Worm (Caenorhabditis elegans): ENCODE measurements around the gene C33C12.12.
"Not testable (repeated sequence)": the region's sequence is repeated elsewhere in the genome, so short reads cannot be mapped to it uniquely, and the experiment has no call there.

DNA sequence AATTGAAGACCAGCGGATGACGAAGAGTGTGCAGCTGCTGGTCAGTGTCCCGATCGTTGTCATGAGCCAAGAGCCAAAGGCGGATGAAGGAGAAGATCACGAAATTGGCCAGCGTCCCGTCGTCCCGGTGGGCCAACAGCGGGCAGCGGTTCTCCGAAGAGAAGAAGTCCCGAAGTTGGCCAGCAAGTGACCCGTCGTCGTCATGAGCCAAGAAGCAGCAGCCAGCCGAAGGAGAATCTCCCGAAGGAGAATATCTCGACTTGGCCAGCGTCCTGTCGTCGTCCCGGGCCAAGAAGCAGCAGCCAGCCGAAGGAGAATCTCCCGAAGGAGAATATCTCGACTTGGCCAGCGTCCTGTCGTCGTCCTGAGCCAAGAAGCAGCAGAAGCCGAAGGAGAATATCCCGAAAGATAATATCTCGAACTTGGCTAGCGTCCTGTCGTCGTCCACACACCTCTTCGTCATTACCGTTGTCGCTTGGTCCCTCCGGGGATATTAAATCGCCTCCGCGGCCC is 6.6 kb downstream of the C33C12.12 start, which contains the start of gene C33C12.11:
- not testable (repeated sequence) for TF ChIP-seq unc-62 (GFP tag; optimal IDR thresholded peaks at IDR 0.05); chd-7 (tag; optimal IDR thresholded peaks at IDR 0.05)
